Fruit fly (Drosophila melanogaster): Measurements from ENCODE around the gene CG42832.
A peak's percentile ranks its signal among the peaks of the same experiment; 100 is the strongest.
"Not testable (repeated sequence)": the region's sequence is repeated elsewhere in the genome, so short reads cannot be mapped to it uniquely, and the experiment has no call there.

CG42832 gene

DNA sequence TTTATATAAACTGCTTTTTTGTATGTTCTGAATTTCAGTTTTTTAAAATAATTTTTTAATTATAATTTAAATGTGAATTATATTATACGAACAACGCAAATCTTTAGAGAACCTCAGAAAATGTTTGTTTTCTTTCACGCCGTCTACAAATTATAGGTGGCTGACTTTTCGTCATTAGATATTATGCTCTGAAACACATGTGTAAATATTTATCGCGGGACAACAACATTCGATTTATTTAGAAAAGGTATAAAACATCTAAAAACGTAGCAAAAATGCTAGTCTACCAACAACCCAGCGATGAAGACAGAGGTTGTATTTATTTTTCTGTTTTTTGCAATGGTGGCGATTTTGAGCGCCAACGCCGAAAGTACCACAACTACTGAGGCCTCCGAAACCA is at the start of gene CG42832:
Gene CG42832, plus strand, starts transcription at position 301 of the 400 bp plus-strand sequence.
- no peak for TF ChIP-seq Dll (optimal IDR thresholded peaks at IDR 0.05)
- no peak for TF ChIP-seq usp (GFP tag; optimal IDR thresholded peaks at IDR 0.05)
- TF ChIP-seq pan (optimal IDR thresholded peaks at IDR 0.05): no peak
- no peak for TF ChIP-seq EcR (GFP tag; optimal IDR thresholded peaks at IDR 0.05)
- TF ChIP-seq CG8478 (optimal IDR thresholded peaks at IDR 0.05): no peak
- no peak for TF ChIP-seq psq (optimal IDR thresholded peaks at IDR 0.05)

DNA sequence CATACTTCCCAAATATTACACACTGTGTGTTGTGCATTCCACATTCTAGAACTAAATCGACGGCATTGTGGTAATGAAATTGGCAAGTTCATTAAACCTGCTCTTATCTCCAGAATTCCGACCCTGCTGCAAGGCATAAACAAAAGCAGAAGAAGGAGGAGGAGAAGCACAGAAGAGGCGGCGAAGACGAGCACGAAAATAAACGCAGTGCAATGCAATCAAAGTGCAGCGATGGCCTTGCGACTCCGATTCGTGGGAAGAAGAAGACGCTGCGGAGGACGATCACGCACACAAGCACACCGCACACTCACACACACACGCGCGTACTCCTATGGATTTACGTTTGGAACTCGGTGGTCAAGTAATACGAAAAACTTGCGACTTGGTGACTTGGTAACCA is 49.0 kb upstream of the CG42832 start:
- no peak for TF ChIP-seq pan (optimal IDR thresholded peaks at IDR 0.05)
- TF ChIP-seq EcR (GFP tag; optimal IDR thresholded peaks at IDR 0.05): peak; percentile 58 to 74
- no peak for TF ChIP-seq psq (optimal IDR thresholded peaks at IDR 0.05)
- no peak for TF ChIP-seq Dll (optimal IDR thresholded peaks at IDR 0.05)
- no peak for TF ChIP-seq usp (GFP tag; optimal IDR thresholded peaks at IDR 0.05)
- TF ChIP-seq CG8478 (optimal IDR thresholded peaks at IDR 0.05): no peak

dm6 chr3L:11561946-11562760 is 47.8 kb upstream of the CG42832 start, which contains the start of the genes CG7394 and Mob2:
Gene CG7394 (plus strand): TSS chr3L:11561996.
Gene Mob2 (minus strand): TSS chr3L:11562233.
- no peak for TF ChIP-seq psq (optimal IDR thresholded peaks at IDR 0.05)
- no peak for TF ChIP-seq usp (GFP tag; optimal IDR thresholded peaks at IDR 0.05)
- TF ChIP-seq EcR (GFP tag; optimal IDR thresholded peaks at IDR 0.05): no peak
- no peak for TF ChIP-seq Dll (optimal IDR thresholded peaks at IDR 0.05)
- TF ChIP-seq pan (optimal IDR thresholded peaks at IDR 0.05): no peak

DNA sequence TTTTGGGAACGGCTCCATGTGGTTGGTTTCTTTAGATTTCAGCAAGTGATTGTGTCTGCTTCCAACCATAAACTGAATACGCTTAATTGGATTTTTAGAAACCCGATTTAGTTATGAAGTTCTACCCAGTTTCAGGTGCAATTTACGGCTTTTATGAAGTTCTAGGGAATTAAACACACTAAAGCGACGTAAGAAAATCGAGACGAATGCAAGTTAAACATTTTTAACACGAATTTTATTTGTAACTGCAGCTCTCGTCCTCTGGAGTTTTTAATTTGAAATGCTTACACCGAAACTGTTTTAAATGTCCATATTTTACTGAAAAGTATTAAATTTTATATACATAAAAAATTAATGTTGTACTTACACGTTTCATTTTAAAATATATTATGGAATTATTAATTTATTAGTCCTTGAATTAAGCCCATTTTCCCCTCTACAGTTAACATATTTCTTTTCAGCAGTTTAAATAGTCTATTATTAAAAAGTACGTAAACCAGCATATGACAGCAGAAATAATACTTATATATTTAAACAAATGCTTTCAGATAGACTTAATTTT is 45.9 kb upstream of the CG42832 start, which contains the start of the genes CG46412 and CG33267:
Gene CG46412, minus strand, starts transcription at position 101 of the 562 bp plus-strand sequence.
Gene CG33267, plus strand, starts transcription at position 512 of the 562 bp plus-strand sequence.
- no peak for TF ChIP-seq Dll (optimal IDR thresholded peaks at IDR 0.05)
- TF ChIP-seq pan (optimal IDR thresholded peaks at IDR 0.05): no peak
- no peak for TF ChIP-seq usp (GFP tag; optimal IDR thresholded peaks at IDR 0.05)
- no peak for TF ChIP-seq psq (optimal IDR thresholded peaks at IDR 0.05)
- no peak for TF ChIP-seq CG8478 (optimal IDR thresholded peaks at IDR 0.05)
- TF ChIP-seq EcR (GFP tag; optimal IDR thresholded peaks at IDR 0.05): no peak

DNA sequence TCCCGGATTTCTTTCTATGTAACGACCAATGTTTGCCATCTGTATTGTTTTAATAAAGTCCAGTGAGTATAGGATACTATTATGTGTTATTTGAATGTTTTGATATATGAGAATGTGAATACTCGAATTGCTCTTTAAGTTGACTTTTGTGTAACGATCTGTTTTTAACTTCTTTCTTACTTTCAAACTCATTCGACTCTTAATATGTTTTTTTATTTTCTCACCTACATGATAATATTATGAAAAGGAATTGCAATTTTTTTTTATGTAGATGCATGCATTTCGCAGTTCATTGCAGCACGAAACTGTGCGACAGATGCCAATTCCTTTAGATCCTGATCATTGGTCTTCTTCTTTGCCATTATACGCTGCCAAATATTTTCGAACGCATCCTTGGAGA is 35.4 kb upstream of the CG42832 start, which contains the start of gene CG33490:
Gene CG33490, minus strand, starts transcription at position 101 of the 400 bp plus-strand sequence.
- TF ChIP-seq pan (optimal IDR thresholded peaks at IDR 0.05): no peak
- no peak for TF ChIP-seq Dll (optimal IDR thresholded peaks at IDR 0.05)
- TF ChIP-seq EcR (GFP tag; optimal IDR thresholded peaks at IDR 0.05): no peak
- no peak for TF ChIP-seq CG8478 (optimal IDR thresholded peaks at IDR 0.05)
- no peak for TF ChIP-seq psq (optimal IDR thresholded peaks at IDR 0.05)
- TF ChIP-seq usp (GFP tag; optimal IDR thresholded peaks at IDR 0.05): no peak

DNA sequence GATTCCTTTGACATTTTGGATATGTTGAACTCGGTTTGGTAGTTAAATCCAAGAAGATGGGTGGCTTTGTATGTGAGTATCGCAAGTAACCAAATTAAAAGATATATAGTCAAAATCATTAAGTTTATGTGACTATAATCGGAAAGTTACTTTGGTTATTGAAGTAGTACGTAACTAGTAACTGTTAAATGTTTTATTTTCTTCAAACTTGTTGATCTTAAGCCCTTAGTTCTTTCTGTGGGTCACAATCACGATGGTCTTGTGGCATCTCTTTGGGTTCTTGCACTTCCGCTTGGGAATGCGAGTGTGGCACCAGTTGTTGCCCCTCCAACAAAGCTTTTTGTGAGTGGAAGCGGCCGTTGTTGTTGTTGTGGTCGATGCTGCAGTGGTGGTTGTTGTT is 33.0 kb upstream of the CG42832 start, which contains the start of gene CG33489:
Gene CG33489, minus strand, starts transcription at position 101 of the 400 bp plus-strand sequence.
- TF ChIP-seq usp (GFP tag; optimal IDR thresholded peaks at IDR 0.05); EcR (GFP tag; optimal IDR thresholded peaks at IDR 0.05); pan (optimal IDR thresholded peaks at IDR 0.05): not testable (repeated sequence)

DNA sequence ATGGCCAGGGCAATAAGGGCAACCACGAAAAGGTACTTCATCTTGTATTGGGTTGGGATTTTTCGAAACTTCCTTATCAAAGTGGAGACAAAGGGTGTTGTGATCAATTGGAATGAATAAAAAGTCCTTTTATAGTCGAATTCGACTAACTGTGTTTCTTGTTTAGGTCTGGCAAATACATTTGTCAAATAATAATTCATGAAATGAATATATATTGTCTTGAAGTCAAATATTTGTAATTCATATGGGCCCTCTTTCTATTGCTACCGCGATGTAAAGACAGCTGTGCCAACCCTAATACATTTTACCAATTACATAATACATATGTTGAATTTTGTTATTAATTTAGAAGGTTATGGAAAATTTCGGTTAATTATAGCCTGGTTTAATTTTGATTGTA is 32.5 kb upstream of the CG42832 start, which contains the start of gene CG33271:
Gene CG33271, minus strand, starts transcription at position 101 of the 400 bp plus-strand sequence.
- no peak for TF ChIP-seq CG8478 (optimal IDR thresholded peaks at IDR 0.05)
- TF ChIP-seq psq (optimal IDR thresholded peaks at IDR 0.05): no peak
- no peak for TF ChIP-seq Dll (optimal IDR thresholded peaks at IDR 0.05)
- no peak for TF ChIP-seq usp (GFP tag; optimal IDR thresholded peaks at IDR 0.05)
- no peak for TF ChIP-seq EcR (GFP tag; optimal IDR thresholded peaks at IDR 0.05)
- no peak for TF ChIP-seq pan (optimal IDR thresholded peaks at IDR 0.05)

DNA sequence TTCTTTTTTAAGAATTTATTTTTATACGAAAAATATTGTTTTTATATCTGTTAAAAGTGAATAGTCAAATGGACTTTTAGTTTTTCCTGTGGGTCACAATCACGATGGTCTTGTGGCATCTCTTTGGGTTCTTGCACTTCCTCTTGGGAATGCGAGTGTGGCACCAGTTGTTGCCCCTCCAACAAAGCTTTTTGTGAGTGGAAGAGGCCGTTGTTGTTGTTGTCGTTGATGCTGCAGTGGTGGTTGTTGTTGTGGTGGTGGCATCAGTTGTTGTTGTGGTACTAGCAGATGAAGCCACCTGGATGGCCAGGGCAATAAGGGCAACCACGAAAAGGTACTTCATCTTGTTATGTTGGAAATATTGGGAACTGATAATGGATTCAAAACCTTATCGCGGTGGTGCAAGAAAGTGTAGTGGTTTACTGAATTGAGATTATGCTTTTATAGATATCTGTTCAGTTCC is 31.7 kb upstream of the CG42832 start, which contains the start of gene CG33270:
Gene CG33270, minus strand, starts transcription at position 413 of the 463 bp plus-strand sequence.
- TF ChIP-seq EcR (GFP tag; optimal IDR thresholded peaks at IDR 0.05): no peak
- TF ChIP-seq Dll (optimal IDR thresholded peaks at IDR 0.05): no peak
- TF ChIP-seq CG8478 (optimal IDR thresholded peaks at IDR 0.05): no peak
- TF ChIP-seq psq (optimal IDR thresholded peaks at IDR 0.05): no peak
- no peak for TF ChIP-seq usp (GFP tag; optimal IDR thresholded peaks at IDR 0.05)

DNA sequence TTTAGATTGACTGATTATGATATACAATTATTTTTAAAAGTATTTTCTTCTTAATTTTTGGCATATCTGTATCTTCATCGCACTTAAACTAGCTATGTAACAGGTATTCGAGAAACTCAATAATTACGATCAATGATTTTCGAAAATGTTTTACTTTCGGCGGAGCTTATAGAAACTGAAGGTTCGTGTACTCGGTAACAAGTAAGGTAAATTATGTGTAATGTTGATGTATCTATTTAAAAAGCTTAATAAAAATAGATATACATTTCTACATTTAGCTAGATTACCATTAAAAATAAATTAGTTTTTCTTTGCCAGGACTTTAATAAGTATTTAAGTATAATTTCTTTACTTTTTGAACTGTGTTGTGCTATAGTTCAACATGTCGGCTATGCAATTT is 31.1 kb upstream of the CG42832 start:
- no peak for TF ChIP-seq Dll (optimal IDR thresholded peaks at IDR 0.05)
- TF ChIP-seq CG8478 (optimal IDR thresholded peaks at IDR 0.05): no peak

DNA sequence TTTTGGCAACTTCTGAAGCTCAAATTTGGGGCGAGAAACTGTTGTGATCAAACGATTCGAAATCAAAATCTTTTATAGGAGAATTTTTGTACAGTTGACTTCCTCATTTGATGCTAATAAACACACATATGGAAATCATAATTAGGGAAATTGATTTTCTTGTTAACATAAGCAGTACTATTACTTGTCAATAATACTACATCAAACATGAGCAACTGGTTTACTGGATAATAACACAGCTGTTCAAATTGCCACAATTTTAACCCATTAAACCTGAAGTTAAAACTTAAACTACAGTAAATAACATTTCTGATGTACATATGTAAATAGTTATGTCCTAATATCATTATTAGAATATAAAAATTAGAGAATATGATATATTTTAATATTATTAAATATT is 30.0 kb upstream of the CG42832 start, which contains the start of gene CG43390:
Gene CG43390, minus strand, starts transcription at position 32 of the 400 bp plus-strand sequence.
- no peak for TF ChIP-seq psq (optimal IDR thresholded peaks at IDR 0.05)
- no peak for TF ChIP-seq EcR (GFP tag; optimal IDR thresholded peaks at IDR 0.05)
- no peak for TF ChIP-seq Dll (optimal IDR thresholded peaks at IDR 0.05)
- no peak for TF ChIP-seq pan (optimal IDR thresholded peaks at IDR 0.05)
- TF ChIP-seq CG8478 (optimal IDR thresholded peaks at IDR 0.05): no peak
- TF ChIP-seq usp (GFP tag; optimal IDR thresholded peaks at IDR 0.05): no peak

DNA sequence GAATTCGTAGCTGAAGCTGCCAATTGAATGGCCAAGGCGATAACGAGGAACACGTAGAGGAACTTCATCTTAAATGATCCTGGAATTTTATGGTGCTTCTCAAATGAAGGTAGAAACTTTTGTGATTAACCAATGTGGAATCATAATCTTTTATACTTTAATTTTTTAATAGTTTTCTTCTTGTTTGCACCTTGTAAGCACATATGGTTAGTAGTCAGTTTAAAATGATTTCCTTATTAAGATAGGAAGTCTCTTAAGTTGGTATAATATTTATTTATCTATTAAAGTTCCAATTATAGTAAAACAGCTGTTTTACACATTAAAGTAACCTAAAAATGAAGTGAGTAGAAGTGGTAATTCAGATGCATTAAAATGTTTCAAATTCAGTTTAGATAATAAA is 29.0 kb upstream of the CG42832 start, which contains the start of gene CG43391:
Gene CG43391, minus strand, starts transcription at position 101 of the 400 bp plus-strand sequence.
- no peak for TF ChIP-seq CG8478 (optimal IDR thresholded peaks at IDR 0.05)
- TF ChIP-seq usp (GFP tag; optimal IDR thresholded peaks at IDR 0.05): no peak
- TF ChIP-seq EcR (GFP tag; optimal IDR thresholded peaks at IDR 0.05): no peak
- TF ChIP-seq psq (optimal IDR thresholded peaks at IDR 0.05): no peak
- TF ChIP-seq Dll (optimal IDR thresholded peaks at IDR 0.05): no peak
- TF ChIP-seq pan (optimal IDR thresholded peaks at IDR 0.05): no peak

- TF ChIP-seq psq (optimal IDR thresholded peaks at IDR 0.05): no peak
- no peak for TF ChIP-seq usp (GFP tag; optimal IDR thresholded peaks at IDR 0.05)
- no peak for TF ChIP-seq EcR (GFP tag; optimal IDR thresholded peaks at IDR 0.05)
- TF ChIP-seq Dll (optimal IDR thresholded peaks at IDR 0.05): no peak
- no peak for TF ChIP-seq pan (optimal IDR thresholded peaks at IDR 0.05)
- TF ChIP-seq CG8478 (optimal IDR thresholded peaks at IDR 0.05): no peak
Observed at dm6 chr3L:11582097-11582496, 27.8 kb upstream of the CG42832 start, which contains the start of gene CG33269. Gene CG33269 (minus strand): TSS chr3L:11582197.
